Worm (Caenorhabditis elegans) whole organism, early embryonic: ENCODE data around the gene sdz-19.

Source experiments
- B0310.2 ChIP-seq: sonication (generic microtip); optimal IDR thresholded peaks from 2 replicates; lab custom pipeline; 2016; ENCODE audit warnings: mild to moderate bottlenecking, missing genetic modification characterization, missing compliant biosample characterization
- F13C5.2 ChIP-seq: sonication (generic microtip); optimal IDR thresholded peaks from 2 replicates; lab custom pipeline; 2017; ENCODE audit warnings: mild to moderate bottlenecking, missing genetic modification characterization, inconsistent platforms, missing compliant biosample characterization
- aly-1 ChIP-seq: sonication (generic microtip); optimal IDR thresholded peaks from 2 replicates; lab custom pipeline; 2016; ENCODE audit warnings: missing genetic modification characterization, missing compliant biosample characterization
- ama-1 ChIP-seq: fragments of 150-350 bp; optimal IDR thresholded peaks from 2 replicates; lab custom pipeline; 2014
- ceh-13 ChIP-seq: fragments of 200-800 bp; sonication (Bioruptor generic); optimal IDR thresholded peaks from 2 replicates; lab custom pipeline; 2018; ENCODE audit warnings: mild to moderate bottlenecking, missing genetic modification characterization, missing compliant biosample characterization
- ceh-36 ChIP-seq: sonication (generic microtip); optimal IDR thresholded peaks from 2 replicates; lab custom pipeline; 2016; ENCODE audit warnings: missing genetic modification characterization, inconsistent platforms, missing compliant biosample characterization
- ets-7 ChIP-seq: sonication (generic microtip); optimal IDR thresholded peaks from 2 replicates; lab custom pipeline; 2016; ENCODE audit warnings: missing genotype, missing genetic modification characterization, missing compliant biosample characterization
- flt-1 ChIP-seq: fragments of 200-800 bp; sonication (Bioruptor generic); IDR thresholded peaks from 2 replicates; pipeline ENCODE4 v1.3.6; 2022; ENCODE audit warnings: missing genetic modification characterization, missing compliant biosample characterization
- hmbx-1 ChIP-seq: sonication (generic microtip); optimal IDR thresholded peaks from 2 replicates; lab custom pipeline; 2016; ENCODE audit warnings: mild to moderate bottlenecking, missing genetic modification characterization, missing compliant biosample characterization
- hmg-4 ChIP-seq: fragments of 200-800 bp; sonication (Bioruptor generic); optimal IDR thresholded peaks from 2 replicates; lab custom pipeline; 2018; ENCODE audit warnings: mild to moderate bottlenecking, missing genetic modification characterization, missing compliant biosample characterization
- hnd-1 ChIP-seq: sonication (generic microtip); optimal IDR thresholded peaks from 2 replicates; lab custom pipeline; 2016; ENCODE audit warnings: missing genetic modification characterization, missing compliant biosample characterization
- pes-1 ChIP-seq: fragments of 200-800 bp; sonication (Bioruptor generic); IDR thresholded peaks from 2 replicates; pipeline ENCODE4 v1.3.6; 2022; ENCODE audit warnings: missing genetic modification reagents, missing genetic modification characterization, missing compliant biosample characterization
- scrt-1 ChIP-seq: fragments of 200-800 bp; sonication (Bioruptor generic); IDR thresholded peaks from 2 replicates; pipeline ENCODE4 v1.3.6; 2022; ENCODE audit warnings: missing genetic modification characterization, missing compliant biosample characterization
- sea-1 ChIP-seq: fragments of 200-800 bp; sonication (Bioruptor generic); conservative IDR thresholded peaks from 2 replicates; pipeline ENCODE4 v1.3.6; 2022; ENCODE audit warnings: missing genetic modification characterization, missing compliant biosample characterization
- tbx-11 ChIP-seq: fragments of 200-800 bp; sonication (Bioruptor generic); IDR thresholded peaks from 2 replicates; pipeline ENCODE4 v1.3.6; 2022; ENCODE audit warnings: missing genetic modification characterization, missing compliant biosample characterization
- tbx-37 ChIP-seq: fragments of 200-800 bp; sonication (Bioruptor generic); conservative IDR thresholded peaks from 2 replicates; pipeline ENCODE4 v1.3.6; 2022; ENCODE audit warnings: missing genetic modification reagents, missing genetic modification characterization, missing compliant biosample characterization
- tra-4 ChIP-seq: sonication (generic microtip); optimal IDR thresholded peaks from 2 replicates; lab custom pipeline; 2017; ENCODE audit warnings: missing genetic modification characterization, missing compliant biosample characterization

sdz-19 gene

DNA sequence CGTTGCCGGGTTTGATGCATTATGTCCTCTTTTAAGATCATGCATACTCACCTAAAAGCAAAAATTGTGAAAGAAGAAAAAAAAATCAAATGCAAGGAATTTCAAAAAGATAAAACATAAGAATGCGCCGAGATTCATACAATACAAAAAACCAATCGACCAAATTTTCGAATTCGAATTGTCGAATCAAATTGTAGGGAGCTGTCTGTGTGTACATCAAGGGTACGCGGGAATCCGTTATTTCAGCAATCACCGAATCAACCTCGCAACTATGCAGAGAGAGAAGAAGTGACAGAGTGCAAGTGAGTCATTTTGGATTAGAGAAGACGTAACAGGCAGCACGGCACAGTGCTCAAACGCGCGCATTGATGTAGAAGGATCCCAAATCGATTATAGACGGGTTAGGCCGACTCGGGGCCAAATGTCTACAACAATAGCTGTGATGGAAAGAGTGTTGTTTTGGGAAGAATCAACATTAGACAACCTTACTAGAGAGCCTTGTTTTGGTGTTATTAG, at the start of gene sdz-19:
TSS of gene sdz-19 (minus strand) at position 51 of the 516 bp plus-strand sequence.
- TF ChIP-seq ama-1 (peak; percentile 59), ets-7 (tag; lab: Kevin White, UChicago) (no peak), ceh-36 (tag; lab: Kevin White, UChicago) (no peak), sea-1 (GFP tag; lab: Robert Waterston, UW) (no peak), F13C5.2 (tag; lab: Kevin White, UChicago) (no peak), tra-4 (tag; lab: Kevin White, UChicago) (peak; percentile 0), hmbx-1 (tag; lab: Kevin White, UChicago) (no peak), hnd-1 (tag; lab: Kevin White, UChicago) (no peak), flt-1 (GFP tag; lab: Robert Waterston, UW) (no peak), hmg-4 (GFP tag; lab: Kevin White, UChicago) (no peak), tbx-37 (GFP tag; lab: Robert Waterston, UW) (no peak)

DNA sequence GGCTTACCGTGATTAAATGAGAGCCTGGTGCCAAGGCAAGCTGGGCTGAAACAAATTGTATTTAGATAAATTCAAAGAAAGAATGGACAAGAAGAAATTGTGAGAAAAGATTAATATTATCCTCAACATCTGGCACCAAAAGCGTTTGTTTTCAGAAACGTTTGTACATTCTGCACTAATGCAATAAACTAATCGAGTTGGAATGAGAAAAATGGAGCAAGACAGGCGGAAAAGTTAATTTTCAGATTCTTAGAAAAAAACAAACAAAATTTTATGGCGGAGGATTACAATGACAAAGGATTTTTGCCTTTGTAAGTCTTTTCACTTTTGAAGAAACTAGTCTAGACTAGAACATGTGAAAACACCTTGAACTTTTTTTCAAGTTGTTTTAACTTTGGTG, 48.5 kb upstream of the sdz-19 start, which contains the start of gene npr-4:
TSS of gene npr-4 (minus strand) at position 52 of the 400 bp plus-strand sequence.
- TF ChIP-seq tra-4 (tag; lab: Kevin White, UChicago) (no peak), sea-1 (GFP tag; lab: Robert Waterston, UW) (no peak), ets-7 (tag; lab: Kevin White, UChicago) (no peak), scrt-1 (no peak), ceh-36 (tag; lab: Kevin White, UChicago) (no peak), tbx-11 (no peak), flt-1 (GFP tag; lab: Robert Waterston, UW) (no peak), ceh-13 (GFP tag; lab: Kevin White, UChicago) (no peak), pes-1 (no peak), F13C5.2 (tag; lab: Kevin White, UChicago) (no peak)

DNA sequence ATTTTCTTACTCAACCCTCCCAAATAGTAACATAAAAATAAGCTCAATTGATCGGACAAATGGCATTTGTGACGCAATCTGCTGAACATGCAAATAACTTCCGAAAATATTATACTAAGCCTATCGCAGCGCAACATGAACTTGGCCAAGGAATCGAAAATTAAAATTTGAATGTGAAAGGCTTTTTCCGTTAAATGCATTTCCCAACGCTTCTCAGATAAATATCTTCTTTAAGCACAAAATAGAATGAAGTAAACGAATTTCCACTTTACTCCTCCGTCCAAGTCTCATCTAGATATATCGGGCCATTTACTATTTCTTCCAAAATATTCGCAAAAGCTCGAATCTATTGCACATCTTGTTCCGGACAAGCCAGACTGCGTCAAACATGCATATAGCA, 45.9 kb upstream of the sdz-19 start:
- TF ChIP-seq aly-1 (no peak), ets-7 (tag; lab: Kevin White, UChicago) (no peak), F13C5.2 (tag; lab: Kevin White, UChicago) (no peak), hmbx-1 (tag; lab: Kevin White, UChicago) (no peak), hnd-1 (tag; lab: Kevin White, UChicago) (no peak), pes-1 (no peak), ceh-36 (tag; lab: Kevin White, UChicago) (no peak), B0310.2 (no peak), sea-1 (GFP tag; lab: Robert Waterston, UW) (no peak), ceh-13 (GFP tag; lab: Kevin White, UChicago) (no peak), ama-1 (no peak), tbx-11 (no peak), tra-4 (tag; lab: Kevin White, UChicago) (no peak)

DNA sequence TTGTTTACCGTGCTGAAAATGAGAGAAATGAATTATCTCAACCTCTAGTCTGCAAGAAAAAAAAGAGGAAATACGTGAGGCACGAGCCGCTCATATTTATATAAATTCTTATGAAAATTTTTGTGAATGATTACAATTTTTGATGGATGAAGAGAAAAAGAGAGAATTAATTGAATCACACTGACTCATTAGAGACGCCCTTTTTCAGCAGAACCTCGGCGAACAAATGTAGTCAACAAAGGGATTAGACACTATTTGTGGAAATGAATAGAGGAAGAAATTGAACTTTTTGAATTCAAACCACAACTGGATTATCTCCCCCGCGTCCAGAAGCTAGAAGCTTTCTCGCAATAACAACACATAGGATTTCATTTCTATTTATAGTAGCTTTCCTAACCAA, 43.7 kb upstream of the sdz-19 start:
- TF ChIP-seq ceh-13 (GFP tag; lab: Kevin White, UChicago), result no peak
- TF ChIP-seq sea-1 (GFP tag; lab: Robert Waterston, UW), result no peak
- TF ChIP-seq scrt-1, result no peak
- no peak for TF ChIP-seq hmg-4 (GFP tag; lab: Kevin White, UChicago)

DNA sequence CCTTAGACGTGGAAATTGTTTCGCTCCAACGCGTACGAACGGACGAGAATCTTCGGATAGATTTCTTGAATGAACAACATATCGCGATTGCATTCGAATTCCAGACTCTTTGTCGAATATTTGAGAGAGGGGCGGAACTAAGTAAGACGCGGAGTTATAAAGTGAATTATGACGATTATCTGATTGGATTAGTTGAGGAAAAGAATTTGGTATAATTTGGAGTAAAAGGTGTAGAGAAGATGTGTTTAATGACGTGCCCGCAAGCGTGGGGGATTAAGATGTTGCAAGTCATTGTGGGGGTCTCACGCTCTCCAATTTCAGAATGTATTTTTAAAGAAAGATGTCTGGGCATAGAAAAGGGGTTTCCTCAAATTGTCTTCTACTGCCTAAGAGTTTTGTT, 42.0 kb upstream of the sdz-19 start:
- TF ChIP-seq hmg-4 (GFP tag; lab: Kevin White, UChicago) (no peak), hmbx-1 (tag; lab: Kevin White, UChicago) (no peak), B0310.2 (no peak), tbx-11 (no peak), hnd-1 (tag; lab: Kevin White, UChicago) (no peak), ama-1 (no peak), scrt-1 (no peak), pes-1 (no peak), aly-1 (no peak), flt-1 (GFP tag; lab: Robert Waterston, UW) (no peak), sea-1 (GFP tag; lab: Robert Waterston, UW) (no peak)

- TF ChIP-seq ets-7 (tag; lab: Kevin White, UChicago) (no peak), tbx-11 (no peak), ceh-36 (tag; lab: Kevin White, UChicago) (no peak), pes-1 (no peak), flt-1 (GFP tag; lab: Robert Waterston, UW) (no peak), tra-4 (tag; lab: Kevin White, UChicago) (no peak), ama-1 (no peak), tbx-37 (GFP tag; lab: Robert Waterston, UW) (no peak), B0310.2 (no peak), sea-1 (GFP tag; lab: Robert Waterston, UW) (no peak), aly-1 (no peak), hnd-1 (tag; lab: Kevin White, UChicago) (no peak)
These were observed 35.7 kb upstream of the sdz-19 start for ce11 chrX:12538794-12539193.

ce11 chrX:12534476-12534875, 31.3 kb upstream of the sdz-19 start:
- TF ChIP-seq F13C5.2 (tag; lab: Kevin White, UChicago), result no peak
- no peak for TF ChIP-seq ceh-36 (tag; lab: Kevin White, UChicago)
- TF ChIP-seq tbx-11, result no peak
- no peak for TF ChIP-seq ama-1
- no peak for TF ChIP-seq hmbx-1 (tag; lab: Kevin White, UChicago)
- no peak for TF ChIP-seq flt-1 (GFP tag; lab: Robert Waterston, UW)
- no peak for TF ChIP-seq B0310.2
- TF ChIP-seq hnd-1 (tag; lab: Kevin White, UChicago), result no peak
- no peak for TF ChIP-seq ets-7 (tag; lab: Kevin White, UChicago)
- no peak for TF ChIP-seq tra-4 (tag; lab: Kevin White, UChicago)
- TF ChIP-seq tbx-37 (GFP tag; lab: Robert Waterston, UW), result no peak
- no peak for TF ChIP-seq sea-1 (GFP tag; lab: Robert Waterston, UW)
- TF ChIP-seq scrt-1, result no peak
- no peak for TF ChIP-seq aly-1
- TF ChIP-seq ceh-13 (GFP tag; lab: Kevin White, UChicago), result no peak

DNA sequence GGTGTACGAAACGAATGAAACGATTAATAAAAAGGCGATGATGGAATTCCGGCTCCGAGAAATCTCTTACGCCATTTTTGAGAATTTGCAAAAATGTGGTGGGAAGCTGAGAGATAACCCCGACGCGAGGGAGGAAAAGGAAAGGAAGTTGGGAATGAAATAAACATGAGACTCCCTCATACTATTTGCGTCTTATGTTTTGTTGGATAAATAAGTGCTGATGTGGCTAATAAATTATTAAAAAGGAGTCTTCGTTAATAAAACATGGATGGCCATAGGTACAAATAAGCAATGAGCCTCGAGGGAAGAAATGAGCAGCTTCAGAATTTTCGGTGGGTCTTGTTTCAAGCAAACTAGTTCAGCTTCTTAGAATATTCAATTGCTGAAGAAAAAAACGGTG, 29.3 kb upstream of the sdz-19 start:
- TF ChIP-seq ets-7 (tag; lab: Kevin White, UChicago), result no peak
- no peak for TF ChIP-seq tbx-37 (GFP tag; lab: Robert Waterston, UW)
- TF ChIP-seq ama-1, result no peak
- TF ChIP-seq hmbx-1 (tag; lab: Kevin White, UChicago), result no peak
- TF ChIP-seq tra-4 (tag; lab: Kevin White, UChicago), result no peak
- no peak for TF ChIP-seq hmg-4 (GFP tag; lab: Kevin White, UChicago)
- TF ChIP-seq flt-1 (GFP tag; lab: Robert Waterston, UW), result no peak
- TF ChIP-seq hnd-1 (tag; lab: Kevin White, UChicago), result no peak
- TF ChIP-seq B0310.2, result no peak
- TF ChIP-seq aly-1, result no peak
- no peak for TF ChIP-seq ceh-13 (GFP tag; lab: Kevin White, UChicago)
- TF ChIP-seq F13C5.2 (tag; lab: Kevin White, UChicago), result no peak
- no peak for TF ChIP-seq ceh-36 (tag; lab: Kevin White, UChicago)
- TF ChIP-seq pes-1, result no peak
- no peak for TF ChIP-seq tbx-11
- TF ChIP-seq scrt-1, result no peak
- no peak for TF ChIP-seq sea-1 (GFP tag; lab: Robert Waterston, UW)
